Comparison of ENCODE assay signal across 3 fruit fly cellular contexts in genomic region chr3R:23161288-23161870, dm6.
A peak's percentile ranks its signal among the peaks of the same experiment; 100 is the strongest.
TF ChIP-seq lines count a peak whose summit lies in the region.

CG13829 (minus strand) TSS chr3R:23161338.

- TF ChIP-seq CTCF in whole organism, embryonic (GFP tag; optimal IDR thresholded peaks at IDR 0.05; lab: Kevin White, UChicago): no peak

TF ChIP-seq in whole organism, adult, 20 proteins besides CTCF, POLR2A, EP300 and RAD21:
- TF ChIP-seq kay (GFP tag; lab: Kevin White, UChicago; ENCODE audit: borderline replicate concordance) (peak; percentile 35), CG7045 (GFP tag; optimal IDR thresholded peaks at IDR 0.05; lab: Kevin White, UChicago) (no peak)

TF ChIP-seq in whole organism, embryonic, 481 proteins besides CTCF, POLR2A, EP300 and RAD21 (continues in another document):
- peak; percentile 9 for TF ChIP-seq Ets65A (GFP tag; lab: Kevin White, UChicago)
- peak; percentile 7 for TF ChIP-seq grau (tag; optimal IDR thresholded peaks at IDR 0.05; lab: Kevin White, UChicago)
- TF ChIP-seq sima (GFP tag; optimal IDR thresholded peaks at IDR 0.05; lab: Kevin White, UChicago): no peak
- no peak for TF ChIP-seq pum (GFP tag; optimal IDR thresholded peaks at IDR 0.05; lab: Kevin White, UChicago)
- no peak for TF ChIP-seq fd102C (GFP tag; optimal IDR thresholded peaks at IDR 0.05; lab: Kevin White, UChicago)
- no peak for TF ChIP-seq dm (GFP tag; optimal IDR thresholded peaks at IDR 0.05; lab: Kevin White, UChicago)
- TF ChIP-seq CG9797 (GFP tag; optimal IDR thresholded peaks at IDR 0.05; lab: Kevin White, UChicago): no peak
- peak; percentile 97 for TF ChIP-seq CG34376 (GFP tag; optimal IDR thresholded peaks at IDR 0.05; lab: Kevin White, UChicago)
- peak; percentile 82 for TF ChIP-seq grn (GFP tag; optimal IDR thresholded peaks at IDR 0.05; lab: Kevin White, UChicago)
- TF ChIP-seq ham (GFP tag; IDR thresholded peaks at IDR 0.05; lab: Robert Waterston, UW): no peak
- peak; percentile 22 for TF ChIP-seq Hmr (GFP tag; optimal IDR thresholded peaks at IDR 0.05; lab: Kevin White, UChicago)
- TF ChIP-seq CG12659 (GFP tag; optimal IDR thresholded peaks at IDR 0.05; lab: Kevin White, UChicago): no peak
- peak; percentile 32 for TF ChIP-seq B-H2 (GFP tag; optimal IDR thresholded peaks at IDR 0.05; lab: Kevin White, UChicago)
- TF ChIP-seq PHDP (tag; optimal IDR thresholded peaks at IDR 0.05; lab: Kevin White, UChicago): peak; percentile 40
- no peak for TF ChIP-seq NfI (GFP tag; optimal IDR thresholded peaks at IDR 0.05; lab: Kevin White, UChicago)
- peak; percentile 52 for TF ChIP-seq gro (GFP tag; optimal IDR thresholded peaks at IDR 0.05; lab: Kevin White, UChicago)
- peak; percentile 56 for TF ChIP-seq lab (GFP tag; optimal IDR thresholded peaks at IDR 0.05; lab: Kevin White, UChicago)
- peak; percentile 45; the same call in 1 of the 2 replicates for TF ChIP-seq sens-2 (GFP tag; IDR thresholded peaks at IDR 0.05; lab: Robert Waterston, UW)
- no peak for TF ChIP-seq seq (GFP tag; IDR thresholded peaks at IDR 0.05; lab: Robert Waterston, UW)
- no peak for TF ChIP-seq chm (GFP tag; IDR thresholded peaks at IDR 0.05; lab: Robert Waterston, UW)
- TF ChIP-seq BtbVII (GFP tag; optimal IDR thresholded peaks at IDR 0.05; lab: Kevin White, UChicago): peak; percentile 32
- TF ChIP-seq sna (GFP tag; IDR thresholded peaks at IDR 0.05; lab: Robert Waterston, UW; ENCODE audit: partially characterized antibody): no peak
- no peak for TF ChIP-seq Dbx (GFP tag; IDR thresholded peaks at IDR 0.05; lab: Robert Waterston, UW)
- peak; percentile 21; the same call in 1 of the 2 replicates for TF ChIP-seq Lim3 (GFP tag; IDR thresholded peaks at IDR 0.05; lab: Robert Waterston, UW)
- TF ChIP-seq lmd (GFP tag; IDR thresholded peaks at IDR 0.05; lab: Robert Waterston, UW): no peak
- no peak for TF ChIP-seq YL-1 (GFP tag; optimal IDR thresholded peaks at IDR 0.05; lab: Kevin White, UChicago)
- no peak for TF ChIP-seq crc (GFP tag; optimal IDR thresholded peaks at IDR 0.05; lab: Kevin White, UChicago)
- peak; percentile 63 for TF ChIP-seq cwo (GFP tag; optimal IDR thresholded peaks at IDR 0.05; lab: Kevin White, UChicago)
- TF ChIP-seq NC2β (GFP tag; optimal IDR thresholded peaks at IDR 0.05; lab: Kevin White, UChicago): no peak
- peak; percentile 91 for TF ChIP-seq mirr (GFP tag; optimal IDR thresholded peaks at IDR 0.05; lab: Kevin White, UChicago)
- TF ChIP-seq CG14050 (GFP tag; IDR thresholded peaks at IDR 0.05; lab: Robert Waterston, UW): no peak
- TF ChIP-seq D19A (tag; optimal IDR thresholded peaks at IDR 0.05; lab: Kevin White, UChicago): no peak
- TF ChIP-seq HLHmδ (GFP tag; optimal IDR thresholded peaks at IDR 0.05; lab: Kevin White, UChicago): no peak
- no peak for TF ChIP-seq Dad (GFP tag; optimal IDR thresholded peaks at IDR 0.05; lab: Kevin White, UChicago)
- peak; percentile 37 for TF ChIP-seq CG13296 (GFP tag; optimal IDR thresholded peaks at IDR 0.05; lab: Kevin White, UChicago)
- TF ChIP-seq salm (tag; optimal IDR thresholded peaks at IDR 0.05; lab: Kevin White, UChicago): no peak
- TF ChIP-seq Hand (GFP tag; optimal IDR thresholded peaks at IDR 0.05; lab: Kevin White, UChicago): peak; percentile 13
- no peak for TF ChIP-seq maf-S (GFP tag; optimal IDR thresholded peaks at IDR 0.05; lab: Kevin White, UChicago)
- TF ChIP-seq CG6791 (GFP tag; IDR thresholded peaks at IDR 0.05; lab: Robert Waterston, UW; ENCODE audit: partially characterized antibody): no peak
- TF ChIP-seq Nf-YC (tag; optimal IDR thresholded peaks at IDR 0.05; lab: Kevin White, UChicago): peak; percentile 51
- peak; percentile 13 for TF ChIP-seq CG10543 (GFP tag; optimal IDR thresholded peaks at IDR 0.05; lab: Kevin White, UChicago)
- TF ChIP-seq CG14441 (GFP tag; IDR thresholded peaks at IDR 0.05; lab: Robert Waterston, UW): no peak
- peak; percentile 99 for TF ChIP-seq exex (tag; optimal IDR thresholded peaks at IDR 0.05; lab: Kevin White, UChicago)
- peak; percentile 29 for TF ChIP-seq bigmax (GFP tag; optimal IDR thresholded peaks at IDR 0.05; lab: Kevin White, UChicago)
- TF ChIP-seq Nf-YB (GFP tag; optimal IDR thresholded peaks at IDR 0.05; lab: Kevin White, UChicago): peak; percentile 46
- TF ChIP-seq CG3995 (GFP tag; optimal IDR thresholded peaks at IDR 0.05; lab: Kevin White, UChicago): no peak

TF ChIP-seq in whole organism, wandering third instar larva, 38 proteins besides CTCF, POLR2A, EP300 and RAD21:
- TF ChIP-seq Vsx2 (GFP tag; optimal IDR thresholded peaks at IDR 0.05; lab: Kevin White, UChicago; ENCODE audit: partially characterized antibody) (peak; percentile 93), Rel (GFP tag; optimal IDR thresholded peaks at IDR 0.05; lab: Kevin White, UChicago) (no peak), Rel (tag; optimal IDR thresholded peaks at IDR 0.05; lab: Kevin White, UChicago) (peak; percentile 91), Myc (optimal IDR thresholded peaks at IDR 0.05; lab: Kevin White, UChicago) (no peak), dl (GFP tag; optimal IDR thresholded peaks at IDR 0.05; lab: Kevin White, UChicago; ENCODE audit: insufficient read depth in 1 of 2, partially characterized antibody in 2 of 2) (no peak), h (GFP tag; optimal IDR thresholded peaks at IDR 0.05; lab: Kevin White, UChicago) (peak; percentile 12), N (GFP tag; optimal IDR thresholded peaks at IDR 0.05; lab: Kevin White, UChicago) (no peak)
